Worm (Caenorhabditis elegans) whole organism, L4 larva: ENCODE results near the gene sgt-1.
"Not testable (repeated sequence)": the region's sequence is repeated elsewhere in the genome, so short reads cannot be mapped to it uniquely, and the experiment has no call there.

Experiments
- R02D3.7 ChIP-seq: fragments of 150-350 bp; sonication (generic microtip); optimal IDR thresholded peaks from 3 replicates; lab custom pipeline; 2014; ENCODE audit warnings: missing biosample characterization, missing genetic modification characterization
- T26A8.4 ChIP-seq: fragments of 200-800 bp; sonication (Bioruptor generic); IDR thresholded peaks from 2 replicates; pipeline ENCODE4 v1.3.6; 2022; ENCODE audit warnings: missing genetic modification characterization, missing compliant biosample characterization
- ces-1 ChIP-seq: fragments of 150-350 bp; sonication (generic microtip); optimal IDR thresholded peaks from 4 replicates; lab custom pipeline; 2014; ENCODE audit warnings: missing biosample characterization, missing genetic modification reagents, missing genetic modification characterization
- daf-19 ChIP-seq: fragments of 200-800 bp; sonication (Bioruptor generic); conservative IDR thresholded peaks from 2 replicates; pipeline ENCODE4 v1.3.6; 2022; ENCODE audit warnings: missing genetic modification characterization, missing compliant biosample characterization
- fos-1 ChIP-seq: fragments of 150-350 bp; optimal IDR thresholded peaks from 2 replicates; lab custom pipeline; 2014; ENCODE audit warnings: missing biosample characterization, missing genetic modification characterization
- lin-39 ChIP-seq: fragments of 150-350 bp; optimal IDR thresholded peaks from 2 replicates; lab custom pipeline; 2014; ENCODE audit warnings: missing biosample characterization, missing genetic modification reagents, missing genetic modification characterization
- mep-1 ChIP-seq: fragments of 150-350 bp; sonication (generic microtip); optimal IDR thresholded peaks from 3 replicates; lab custom pipeline; 2014; ENCODE audit warnings: missing biosample characterization, missing genetic modification characterization
- mxl-2 ChIP-seq: fragments of 200-800 bp; sonication (Bioruptor generic); conservative IDR thresholded peaks from 2 replicates; pipeline ENCODE4 v1.3.6; 2022; ENCODE audit warnings: missing genetic modification reagents, missing genetic modification characterization, missing compliant biosample characterization
- nhr-25 ChIP-seq: sonication (generic microtip); optimal IDR thresholded peaks from 2 replicates; lab custom pipeline; 2017; ENCODE audit warnings: missing genetic modification characterization, mild to moderate bottlenecking, missing compliant biosample characterization, antibody characterized with exemption, moderate library complexity, borderline replicate concordance; ENCODE audit not compliant: insufficient read depth
- pha-4 ChIP-seq, 2 experiments: fragments of 150-350 bp in 1 of 2; fragments of 200-800 bp in 1 of 2; sonication (Bioruptor generic) in 1 of 2; IDR thresholded peaks in 1 of 2; optimal IDR thresholded peaks in 1 of 2; 2 replicates each; pipeline versions ENCODE4 v1.3.6 to Lab custom; 2014 to 2022; ENCODE audit warnings: missing genetic modification characterization in 2 of 2, missing genetic modification reagents in 2 of 2, missing biosample characterization in 1 of 2, missing compliant biosample characterization in 1 of 2
- pqm-1 ChIP-seq: sonication (generic microtip); optimal IDR thresholded peaks from 2 replicates; lab custom pipeline; 2017; ENCODE audit warnings: missing biosample characterization, missing genetic modification characterization
- snpc-4 ChIP-seq: fragments of 150-350 bp; optimal IDR thresholded peaks from 2 replicates; lab custom pipeline; 2014; ENCODE audit warnings: missing biosample characterization, missing genetic modification characterization
- zag-1 ChIP-seq: fragments of 150-350 bp; optimal IDR thresholded peaks from 2 replicates; lab custom pipeline; 2014; ENCODE audit warnings: missing biosample characterization, missing genetic modification characterization

DNA sequence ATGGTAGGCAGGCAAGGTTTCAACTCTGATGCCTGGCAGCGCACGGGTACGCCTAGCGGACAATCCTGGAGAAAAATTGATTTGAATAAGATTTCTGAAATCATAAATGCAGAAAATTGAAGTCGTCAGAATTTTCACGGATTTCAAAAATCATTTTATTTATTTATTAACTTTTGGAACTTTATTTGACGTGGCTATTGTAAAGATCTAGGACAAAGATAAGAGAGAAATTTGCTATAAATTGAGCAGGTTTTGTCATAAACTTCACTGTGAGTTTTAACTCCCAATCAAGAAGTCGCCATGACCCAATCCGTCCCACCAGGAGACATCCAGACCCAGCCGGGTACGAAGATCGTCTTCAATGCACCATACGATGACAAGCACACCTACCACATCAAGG is 29.1 kb upstream of the sgt-1 start, which contains the start of gene msp-152:
- TF ChIP-seq snpc-4 (tag; lab: Kevin White, UChicago); pha-4 (GFP tag; IDR thresholded peaks at IDR 0.05; lab: Robert Waterston, UW); pha-4 (tag; optimal IDR thresholded peaks at IDR 0.05; lab: Kevin White, UChicago); zag-1 (tag; lab: Kevin White, UChicago); ces-1 (GFP tag; lab: Kevin White, UChicago); daf-19; pqm-1 (tag; lab: Kevin White, UChicago); R02D3.7 (tag; lab: Kevin White, UChicago); nhr-25; mep-1 (tag; lab: Kevin White, UChicago); fos-1; lin-39 (tag; lab: Kevin White, UChicago); T26A8.4 (GFP tag; lab: Robert Waterston, UW); mxl-2 (GFP tag; lab: Robert Waterston, UW): not testable (repeated sequence)
